Fruit fly (Drosophila melanogaster) whole organism, prepupa: Measurements from ENCODE around the gene CG10874.

ENCODE experiments used
- Hr39 ChIP-seq: fragments of 200-800 bp; sonication (Bioruptor generic); optimal IDR thresholded peaks from 2 replicates; lab custom pipeline; 2016; ENCODE audit warnings: missing biosample characterization, missing genetic modification characterization
- acj6 ChIP-seq: fragments of 200-800 bp; sonication (Bioruptor generic); optimal IDR thresholded peaks from 3 replicates; lab custom pipeline; 2016; ENCODE audit warnings: missing biosample characterization, missing genetic modification characterization

dm6 chr2L:2162729-2163567 is 29.2 kb downstream of the CG10874 start:
- TF ChIP-seq Hr39 (no peak), acj6 (peak; percentile 59)
